Worm (Caenorhabditis elegans): ENCODE measurements around the gene spp-2.

DNA sequence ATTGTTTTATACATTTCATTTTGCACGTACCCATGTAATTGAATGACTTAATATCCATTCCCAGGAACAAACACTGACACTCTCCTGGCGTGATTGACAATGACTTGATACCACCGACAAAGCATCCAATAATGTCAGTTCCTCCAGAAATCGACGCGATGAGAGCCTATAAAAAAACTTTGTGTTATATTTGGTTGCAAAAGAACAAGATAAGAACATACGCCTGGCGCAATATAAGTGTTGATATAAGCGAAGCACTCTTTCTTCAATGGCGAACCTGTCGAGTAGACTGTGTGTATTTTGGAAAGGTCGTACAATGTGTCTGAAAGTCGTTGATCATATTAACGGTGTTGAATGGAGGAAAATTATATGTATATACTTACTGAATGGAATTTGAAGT is 13.5 kb downstream of the spp-2 start:
- no peak for TF ChIP-seq tbx-11 (GFP tag; IDR thresholded peaks at IDR 0.05)
- TF ChIP-seq hmg-4 (GFP tag; optimal IDR thresholded peaks at IDR 0.05) = no peak
- no peak for TF ChIP-seq sea-1 (GFP tag; conservative IDR thresholded peaks at IDR 0.05)
